Worm (Caenorhabditis elegans) whole organism, midembryonic: ENCODE data around the gene sft-1.

Experiments used
- T22C8.4 ChIP-seq: fragments of 200-800 bp; sonication (Bioruptor generic); IDR thresholded peaks from 2 replicates; pipeline ENCODE4 v1.3.6; 2022; ENCODE audit warnings: missing genetic modification characterization, missing compliant biosample characterization
- cog-1 ChIP-seq: sonication (generic microtip); optimal IDR thresholded peaks from 2 replicates; lab custom pipeline; 2016; ENCODE audit warnings: missing genetic modification characterization, missing compliant biosample characterization
- flt-1 ChIP-seq: fragments of 200-800 bp; sonication (Bioruptor generic); IDR thresholded peaks from 2 replicates; pipeline ENCODE4 v1.3.6; 2022; ENCODE audit warnings: missing genetic modification characterization, missing compliant biosample characterization
- klf-2 ChIP-seq: fragments of 200-800 bp; sonication (Bioruptor generic); conservative IDR thresholded peaks from 2 replicates; pipeline ENCODE4 v1.3.6; 2022; ENCODE audit warnings: missing genetic modification reagents, missing genetic modification characterization, missing compliant biosample characterization
- med-1 ChIP-seq: sonication (generic microtip); optimal IDR thresholded peaks from 2 replicates; lab custom pipeline; 2017; ENCODE audit warnings: missing genetic modification characterization, mild to moderate bottlenecking, missing compliant biosample characterization, antibody characterized with exemption, missing genetic modification reagents; ENCODE audit not compliant: insufficient read depth
- ref-1 ChIP-seq: fragments of 200-800 bp; sonication (Bioruptor generic); conservative IDR thresholded peaks from 2 replicates; pipeline ENCODE4 v1.3.6; 2022; ENCODE audit warnings: missing genetic modification reagents, missing genetic modification characterization, missing compliant biosample characterization
- tab-1 ChIP-seq: fragments of 200-800 bp; sonication (Bioruptor generic); IDR thresholded peaks from 2 replicates; pipeline ENCODE4 v1.3.6; 2022; ENCODE audit warnings: missing genetic modification characterization, missing compliant biosample characterization
- ztf-23 ChIP-seq: fragments of 200-800 bp; sonication (Bioruptor generic); IDR thresholded peaks from 2 replicates; pipeline ENCODE4 v1.3.6; 2022; ENCODE audit warnings: missing genetic modification reagents, missing genetic modification characterization, missing compliant biosample characterization
- ztf-29 ChIP-seq: fragments of 200-800 bp; sonication (Bioruptor generic); IDR thresholded peaks from 2 replicates; pipeline ENCODE4 v1.3.6; 2022; ENCODE audit warnings: missing genetic modification reagents, missing genetic modification characterization, missing compliant biosample characterization

The sft-1 gene

DNA sequence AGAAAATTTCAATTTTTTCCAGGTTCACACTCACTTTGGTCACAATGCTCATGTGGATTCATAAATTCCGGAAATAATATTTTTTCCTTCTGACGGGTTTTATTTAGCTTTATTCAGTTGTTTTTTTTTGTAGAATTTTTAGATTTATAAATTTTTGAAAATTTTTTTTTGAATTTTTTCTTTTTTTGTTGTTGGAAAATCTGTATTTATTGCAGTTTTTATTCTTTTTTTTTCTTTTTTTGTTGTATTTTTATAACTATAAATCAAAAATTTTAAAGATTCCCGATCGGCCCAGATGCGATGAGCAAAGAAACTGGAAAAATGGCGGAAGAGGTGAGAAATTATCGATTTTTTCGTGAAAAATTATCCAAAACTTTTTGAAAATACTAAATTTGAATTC lies 5.1 kb downstream of the sft-1 start, which contains the start of gene ccep-135:
TSS of gene ccep-135 (plus strand) at position 301 of the 400 bp plus-strand sequence.
- TF ChIP-seq med-1 (GFP tag; lab: Kevin White, UChicago) (no peak), ztf-29 (no peak), ref-1 (GFP tag; lab: Robert Waterston, UW) (no peak), T22C8.4 (GFP tag; lab: Robert Waterston, UW) (no peak), cog-1 (tag; lab: Kevin White, UChicago) (no peak), flt-1 (no peak), klf-2 (GFP tag; lab: Robert Waterston, UW) (no peak), tab-1 (GFP tag; lab: Robert Waterston, UW) (no peak), ztf-23 (GFP tag; lab: Robert Waterston, UW) (no peak)

DNA sequence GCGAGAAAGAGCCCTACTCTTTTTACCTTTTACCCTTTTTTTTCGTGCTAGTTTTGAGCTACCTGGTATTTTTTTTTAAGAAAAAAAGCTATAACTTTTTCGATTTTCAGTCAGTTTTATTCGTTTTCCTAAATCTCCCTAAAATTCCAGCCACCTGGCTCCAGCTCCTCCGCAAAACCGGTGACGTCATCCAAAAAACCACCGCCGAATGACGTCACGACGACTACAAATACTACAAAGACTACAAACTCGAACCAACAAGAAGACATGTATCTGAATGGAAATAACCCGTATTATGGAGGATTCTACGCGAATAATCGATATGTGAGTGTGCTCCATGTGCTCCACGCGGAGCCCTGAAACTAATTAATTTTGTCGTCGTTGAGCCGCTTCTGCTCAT lies 8.2 kb downstream of the sft-1 start:
- no peak for TF ChIP-seq ref-1 (GFP tag; lab: Robert Waterston, UW)
- no peak for TF ChIP-seq T22C8.4 (GFP tag; lab: Robert Waterston, UW)
- TF ChIP-seq flt-1 = no peak
- TF ChIP-seq tab-1 (GFP tag; lab: Robert Waterston, UW) = no peak
- no peak for TF ChIP-seq klf-2 (GFP tag; lab: Robert Waterston, UW)
- no peak for TF ChIP-seq med-1 (GFP tag; lab: Kevin White, UChicago)
- TF ChIP-seq ztf-29 = no peak
- no peak for TF ChIP-seq cog-1 (tag; lab: Kevin White, UChicago)

DNA sequence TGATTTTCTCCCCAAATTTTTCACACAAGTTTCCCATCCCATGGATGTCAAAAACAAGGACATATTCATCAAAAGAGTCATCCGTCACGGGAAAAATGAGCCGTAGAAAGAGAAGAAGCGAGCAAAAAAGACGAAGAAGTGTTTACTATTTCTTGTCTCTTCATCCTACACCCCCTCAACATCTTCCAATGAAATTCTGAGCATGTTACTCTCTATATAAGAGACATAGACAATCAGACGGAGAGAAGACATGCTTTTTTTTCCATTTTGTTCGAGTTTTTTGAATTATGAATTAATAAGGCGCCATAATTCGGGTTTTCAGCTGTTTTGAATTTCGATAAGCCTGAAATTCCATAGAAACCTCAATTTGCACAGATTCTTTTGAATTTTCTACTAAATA lies 9.6 kb downstream of the sft-1 start:
- TF ChIP-seq cog-1 (tag; lab: Kevin White, UChicago) (no peak), ref-1 (GFP tag; lab: Robert Waterston, UW) (no peak), ztf-23 (GFP tag; lab: Robert Waterston, UW) (no peak), flt-1 (no peak), ztf-29 (no peak), med-1 (GFP tag; lab: Kevin White, UChicago) (no peak), T22C8.4 (GFP tag; lab: Robert Waterston, UW) (no peak)

DNA sequence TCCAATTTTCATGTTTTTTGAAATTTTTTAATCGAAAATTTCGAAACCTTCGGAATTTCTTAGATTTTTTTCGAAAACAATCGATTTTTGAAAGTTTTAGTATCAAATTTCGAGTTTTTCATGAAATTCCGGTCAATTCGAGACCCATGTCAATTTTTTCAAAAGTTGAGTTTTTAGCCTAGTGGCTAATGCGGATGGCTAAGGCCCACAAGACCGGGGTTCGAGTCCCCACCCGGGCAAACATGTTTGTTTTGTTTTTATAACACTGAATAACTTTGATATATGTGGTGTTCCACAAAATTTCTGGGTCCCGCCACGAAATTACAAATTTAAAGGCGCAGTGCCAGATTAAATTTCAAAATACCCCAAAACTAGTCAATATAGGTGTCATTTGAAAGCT lies 12.9 kb downstream of the sft-1 start:
- TF ChIP-seq ref-1 (GFP tag; lab: Robert Waterston, UW) (no peak), cog-1 (tag; lab: Kevin White, UChicago) (no peak)

DNA sequence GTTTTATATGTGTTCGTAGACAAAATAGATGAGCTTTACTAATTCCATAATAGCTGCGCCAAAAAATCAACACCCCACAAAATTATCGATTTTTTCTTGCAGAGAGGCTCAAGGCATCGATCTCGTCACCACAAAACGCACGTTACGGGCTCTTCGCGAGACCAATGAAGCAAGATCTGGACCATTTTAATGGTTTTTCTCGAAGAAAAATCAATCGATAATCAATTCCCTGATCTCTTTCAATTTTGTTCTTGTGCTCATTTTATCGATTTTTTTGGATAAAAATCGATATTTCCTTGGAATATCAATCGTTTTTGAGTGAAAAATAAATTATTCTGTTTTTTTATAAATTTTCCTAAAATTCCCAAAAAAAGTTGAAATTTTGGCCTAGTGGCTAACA lies 13.7 kb downstream of the sft-1 start:
- TF ChIP-seq T22C8.4 (GFP tag; lab: Robert Waterston, UW) = peak; percentile 83
- TF ChIP-seq klf-2 (GFP tag; lab: Robert Waterston, UW) = no peak

DNA sequence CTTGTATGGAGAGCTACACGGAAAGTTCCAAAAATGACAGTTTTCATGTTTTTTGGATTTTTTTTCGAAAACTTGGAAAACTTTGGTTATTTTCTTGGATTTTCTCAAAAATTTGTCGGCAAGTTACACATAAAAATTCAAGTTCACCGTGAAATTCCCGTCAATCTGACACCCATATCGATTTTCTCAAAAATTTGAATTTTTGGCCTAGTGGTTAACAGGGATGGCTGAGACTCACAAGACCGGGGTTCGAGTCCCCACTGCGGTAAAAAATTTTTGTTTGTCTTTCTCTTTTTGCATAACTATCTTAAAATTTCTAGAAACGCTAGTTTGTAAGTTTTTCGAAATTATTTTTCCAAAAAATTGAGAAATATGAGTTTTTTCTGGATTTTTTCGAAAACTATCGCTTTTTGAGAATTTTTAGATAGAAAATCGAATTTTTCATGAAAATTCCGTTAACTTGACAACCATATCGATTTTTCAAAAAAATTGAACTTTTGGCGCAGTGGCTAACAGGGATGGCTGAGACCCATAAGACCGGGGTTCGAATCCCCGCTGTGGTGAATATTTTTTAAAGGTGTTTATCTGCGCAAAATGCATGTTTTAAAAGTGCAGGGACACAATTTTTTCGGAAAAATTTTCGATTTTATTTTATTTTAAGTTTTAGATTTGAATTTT lies 14.3 kb downstream of the sft-1 start:
- no peak for TF ChIP-seq ztf-23 (GFP tag; lab: Robert Waterston, UW)
- no peak for TF ChIP-seq med-1 (GFP tag; lab: Kevin White, UChicago)
- TF ChIP-seq ref-1 (GFP tag; lab: Robert Waterston, UW) = no peak
- TF ChIP-seq cog-1 (tag; lab: Kevin White, UChicago) = no peak
- TF ChIP-seq T22C8.4 (GFP tag; lab: Robert Waterston, UW) = no peak
- TF ChIP-seq klf-2 (GFP tag; lab: Robert Waterston, UW) = no peak
- TF ChIP-seq ztf-29 = no peak
- no peak for TF ChIP-seq flt-1
- TF ChIP-seq tab-1 (GFP tag; lab: Robert Waterston, UW) = no peak

DNA sequence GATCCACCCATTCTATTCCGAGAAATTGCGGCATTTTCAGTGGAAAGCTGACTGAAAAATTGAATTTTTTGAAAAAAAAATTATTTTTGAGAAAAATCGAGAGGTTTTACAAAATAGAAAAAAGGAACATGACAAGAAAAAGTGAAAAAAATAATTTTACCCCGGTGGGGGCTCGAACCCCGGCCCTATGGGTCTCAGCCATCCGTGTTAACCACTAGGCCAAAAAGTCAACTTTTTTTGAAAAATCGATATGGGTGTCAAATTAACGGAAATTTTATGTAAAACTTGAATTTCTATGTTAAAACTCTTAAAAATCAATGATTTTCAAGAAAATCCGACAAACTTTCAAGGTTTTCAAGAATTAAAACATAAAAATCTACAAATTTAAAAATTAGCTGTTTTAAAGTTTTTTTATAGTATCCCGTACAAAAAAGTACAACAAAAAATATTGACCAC lies 17.5 kb downstream of the sft-1 start, which contains the start of gene Y53G8B.2:
TSS of gene Y53G8B.2 (minus strand) at position 51 of the 456 bp plus-strand sequence.
- TF ChIP-seq tab-1 (GFP tag; lab: Robert Waterston, UW) (no peak), ztf-23 (GFP tag; lab: Robert Waterston, UW) (no peak), ref-1 (GFP tag; lab: Robert Waterston, UW) (no peak), cog-1 (tag; lab: Kevin White, UChicago) (no peak), med-1 (GFP tag; lab: Kevin White, UChicago) (no peak), flt-1 (no peak), ztf-29 (no peak), T22C8.4 (GFP tag; lab: Robert Waterston, UW) (no peak), klf-2 (GFP tag; lab: Robert Waterston, UW) (no peak)

DNA sequence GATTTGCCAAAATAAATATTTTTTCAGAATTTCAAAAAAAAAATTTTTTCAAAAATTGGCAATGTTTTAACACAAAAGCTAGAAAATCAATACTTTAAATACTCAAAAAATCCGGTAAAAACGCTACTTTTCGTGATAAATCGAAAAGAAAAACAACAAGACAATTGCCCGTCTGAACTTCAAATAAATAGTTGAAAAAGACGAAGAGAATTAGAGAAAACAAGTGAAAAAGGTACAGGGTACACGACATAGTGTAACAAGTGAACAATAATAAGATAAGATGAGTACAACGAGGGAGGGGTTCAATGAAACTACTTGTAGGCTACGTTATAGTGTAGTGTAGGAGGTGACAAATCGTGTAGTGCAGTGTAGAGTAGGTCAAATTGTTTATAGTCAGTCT lies 18.1 kb downstream of the sft-1 start:
- TF ChIP-seq ztf-29 = no peak
- no peak for TF ChIP-seq cog-1 (tag; lab: Kevin White, UChicago)
- no peak for TF ChIP-seq tab-1 (GFP tag; lab: Robert Waterston, UW)
- TF ChIP-seq flt-1 = no peak

DNA sequence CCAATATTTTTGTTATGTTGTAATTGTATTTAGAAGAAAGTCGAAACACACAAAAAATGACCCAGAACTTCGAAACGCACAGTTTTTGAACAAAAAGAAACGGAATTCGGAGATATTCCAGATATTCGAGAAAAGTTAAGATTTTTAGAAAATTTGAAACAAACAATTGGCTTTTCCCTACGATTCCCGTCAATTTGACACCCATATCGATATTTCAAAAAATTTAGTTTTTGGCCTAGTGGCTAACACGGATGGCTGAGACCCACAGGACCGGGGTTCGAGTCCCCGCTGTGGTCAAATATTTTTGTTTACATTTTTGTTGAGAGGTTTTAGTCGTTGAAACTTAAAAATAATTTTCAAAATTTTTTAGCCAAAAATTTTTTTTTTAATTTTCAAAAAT lies 18.7 kb downstream of the sft-1 start:
- TF ChIP-seq T22C8.4 (GFP tag; lab: Robert Waterston, UW) (no peak), ztf-23 (GFP tag; lab: Robert Waterston, UW) (no peak), flt-1 (no peak), cog-1 (tag; lab: Kevin White, UChicago) (no peak), ztf-29 (no peak), tab-1 (GFP tag; lab: Robert Waterston, UW) (no peak), ref-1 (GFP tag; lab: Robert Waterston, UW) (no peak), med-1 (GFP tag; lab: Kevin White, UChicago) (no peak), klf-2 (GFP tag; lab: Robert Waterston, UW) (no peak)

DNA sequence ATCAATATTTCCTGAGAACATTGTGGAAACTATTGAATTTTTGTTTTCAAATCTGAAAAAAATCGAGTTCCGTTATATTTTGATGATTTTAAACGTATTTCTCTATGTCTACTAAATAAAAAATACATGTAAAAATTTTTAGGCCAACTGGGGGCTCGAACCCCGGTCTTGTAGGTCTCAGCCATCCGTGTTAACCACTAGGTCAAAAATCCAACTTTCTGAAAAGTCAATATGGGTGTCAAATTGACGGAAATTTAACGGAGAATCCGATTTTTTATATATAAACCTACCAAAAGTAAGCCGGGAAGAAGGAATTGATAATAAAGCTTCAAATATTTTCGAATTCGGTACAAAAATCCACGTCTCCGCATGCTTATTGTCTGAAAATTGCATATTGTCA lies 19.8 kb downstream of the sft-1 start:
- no peak for TF ChIP-seq cog-1 (tag; lab: Kevin White, UChicago)
- TF ChIP-seq ref-1 (GFP tag; lab: Robert Waterston, UW) = no peak
